Fruit fly (Drosophila melanogaster) whole organism, embryonic: ENCODE results near the gene Cyp9f2.

Experiments used
- CG10565 ChIP-seq: fragments of 200-800 bp; sonication (Bioruptor generic); optimal IDR thresholded peaks from 3 replicates; lab custom pipeline; 2016; ENCODE audit warnings: missing biosample characterization, mild to moderate bottlenecking, missing genetic modification characterization
- CG11695 ChIP-seq: fragments of 200-800 bp; sonication (Bioruptor generic); IDR thresholded peaks from 3 replicates; pipeline ENCODE4 v1.3.6; 2022; ENCODE audit warnings: missing biosample characterization, missing genetic modification characterization
- CG12299 ChIP-seq: fragments of 200-800 bp; sonication (Bioruptor generic); optimal IDR thresholded peaks from 2 replicates; lab custom pipeline; 2018; ENCODE audit warnings: missing biosample characterization, mild to moderate bottlenecking, missing genetic modification characterization
- CG13424 ChIP-seq: fragments of 200-800 bp; sonication (Bioruptor generic); optimal IDR thresholded peaks from 2 replicates; lab custom pipeline; 2019; ENCODE audit warnings: missing biosample characterization, mild to moderate bottlenecking, missing genetic modification characterization, moderate library complexity
- CG14667 ChIP-seq: fragments of 200-800 bp; sonication (Bioruptor generic); IDR thresholded peaks from 2 replicates; pipeline ENCODE4 v1.3.6; 2022; ENCODE audit warnings: missing biosample characterization, missing genetic modification characterization
- CG14710 ChIP-seq: fragments of 200-800 bp; sonication (Bioruptor generic); optimal IDR thresholded peaks from 3 replicates; lab custom pipeline; 2019; ENCODE audit warnings: missing biosample characterization, mild to moderate bottlenecking, missing genetic modification characterization, moderate library complexity
- CG14860 ChIP-seq: fragments of 200-800 bp; sonication (Bioruptor generic); IDR thresholded peaks from 3 replicates; pipeline ENCODE4 v1.3.6; 2022; ENCODE audit warnings: missing biosample characterization, missing genetic modification characterization; ENCODE audit not compliant: partially characterized antibody
- CG15514 ChIP-seq: fragments of 200-800 bp; sonication (Bioruptor generic); optimal IDR thresholded peaks from 3 replicates; lab custom pipeline; 2017; ENCODE audit warnings: missing biosample characterization, missing genetic modification characterization, mild to moderate bottlenecking, moderate library complexity, missing genetic modification reagents
- CG17328 ChIP-seq: fragments of 200-800 bp; sonication (Bioruptor generic); IDR thresholded peaks from 2 replicates; pipeline ENCODE4 v1.3.6; 2022; ENCODE audit warnings: missing biosample characterization, missing genetic modification characterization
- CG18262 ChIP-seq: fragments of 200-800 bp; optimal IDR thresholded peaks from 3 replicates; lab custom pipeline; 2019; ENCODE audit warnings: missing biosample characterization, mild to moderate bottlenecking, missing genetic modification characterization, moderate library complexity
- CG30403 ChIP-seq: fragments of 200-800 bp; sonication (Bioruptor generic); optimal IDR thresholded peaks from 3 replicates; lab custom pipeline; 2016; ENCODE audit warnings: missing biosample characterization, missing genetic modification characterization
- CG34224 ChIP-seq: fragments of 200-800 bp; sonication (Bioruptor generic); IDR thresholded peaks from 3 replicates; pipeline ENCODE4 v1.3.6; 2022; ENCODE audit warnings: missing biosample characterization, missing genetic modification characterization; ENCODE audit not compliant: partially characterized antibody
- CG34376 ChIP-seq: fragments of 200-800 bp; sonication (Bioruptor generic); optimal IDR thresholded peaks from 2 replicates; lab custom pipeline; 2018; ENCODE audit warnings: missing biosample characterization, mild to moderate bottlenecking, missing genetic modification characterization
- CG4820 ChIP-seq: fragments of 200-800 bp; sonication (Bioruptor generic); optimal IDR thresholded peaks from 3 replicates; lab custom pipeline; 2016; ENCODE audit warnings: missing biosample characterization, missing genetic modification characterization
- CG6791 ChIP-seq: fragments of 200-800 bp; sonication (Bioruptor generic); IDR thresholded peaks from 3 replicates; pipeline ENCODE4 v1.3.6; 2022; ENCODE audit warnings: missing biosample characterization, missing genetic modification characterization; ENCODE audit not compliant: partially characterized antibody
- CG7963 ChIP-seq: fragments of 200-800 bp; sonication (Bioruptor generic); IDR thresholded peaks from 3 replicates; pipeline ENCODE4 v1.3.6; 2022; ENCODE audit warnings: missing biosample characterization, missing genetic modification characterization; ENCODE audit not compliant: partially characterized antibody
- CG8478 ChIP-seq: fragments of >200 bp; optimal IDR thresholded peaks from 2 replicates; lab custom pipeline; 2018
- CTCF ChIP-seq: fragments of 200-800 bp; sonication (Bioruptor generic); optimal IDR thresholded peaks from 2 replicates; lab custom pipeline; 2017; ENCODE audit warnings: missing biosample characterization, mild to moderate bottlenecking, missing genetic modification characterization, moderate library complexity
- Dip3 ChIP-seq: fragments of 200-800 bp; sonication (Bioruptor generic); optimal IDR thresholded peaks from 3 replicates; lab custom pipeline; 2016; ENCODE audit warnings: missing biosample characterization, missing genetic modification characterization
- Doc3 ChIP-seq: fragments of 200-800 bp; sonication (Bioruptor generic); IDR thresholded peaks from 3 replicates; pipeline ENCODE4 v1.3.6; 2022; ENCODE audit warnings: missing biosample characterization, missing genetic modification characterization; ENCODE audit not compliant: partially characterized antibody
- Dp ChIP-seq: fragments of 200-800 bp; sonication (Bioruptor generic); optimal IDR thresholded peaks from 2 replicates; lab custom pipeline; 2018; ENCODE audit warnings: missing biosample characterization, mild to moderate bottlenecking, missing genetic modification characterization, moderate library complexity
- Dref ChIP-seq: fragments of 200-800 bp; sonication (Bioruptor generic); IDR thresholded peaks from 2 replicates; pipeline ENCODE4 v1.3.6; 2022; ENCODE audit warnings: missing biosample characterization, missing genetic modification characterization
- Lhr ChIP-seq: fragments of 200-800 bp; sonication (Bioruptor generic); optimal IDR thresholded peaks from 3 replicates; lab custom pipeline; 2017; ENCODE audit warnings: mild to moderate bottlenecking, missing biosample characterization, missing genetic modification reagents, missing genetic modification characterization
- MBD-R2 ChIP-seq: fragments of 200-800 bp; sonication (Bioruptor generic); IDR thresholded peaks from 2 replicates; pipeline ENCODE4 v1.3.6; 2022; ENCODE audit warnings: missing biosample characterization, missing genetic modification characterization
- MESR4 ChIP-seq: fragments of 200-800 bp; sonication (Bioruptor generic); optimal IDR thresholded peaks from 2 replicates; lab custom pipeline; 2018; ENCODE audit warnings: missing biosample characterization, mild to moderate bottlenecking, missing genetic modification characterization, moderate library complexity
- Max ChIP-seq: fragments of 200-800 bp; sonication (Bioruptor generic); optimal IDR thresholded peaks from 2 replicates; lab custom pipeline; 2016; ENCODE audit warnings: missing biosample characterization, mild to moderate bottlenecking, missing genetic modification characterization
- Med ChIP-seq: fragments of 200-800 bp; sonication (Bioruptor generic); peaks from one replicate; lab custom pipeline; 2016; ENCODE audit warnings: missing biosample characterization, missing genetic modification characterization, mild to moderate bottlenecking, inconsistent platforms, moderate library complexity
- Mrtf ChIP-seq: fragments of 200-800 bp; sonication (Bioruptor generic); IDR thresholded peaks from 3 replicates; pipeline ENCODE4 v1.3.6; 2022; ENCODE audit warnings: missing biosample characterization, missing genetic modification characterization
- Nf-YB ChIP-seq: fragments of 200-800 bp; sonication (Bioruptor generic); optimal IDR thresholded peaks from 3 replicates; lab custom pipeline; 2019; ENCODE audit warnings: missing biosample characterization, mild to moderate bottlenecking, missing genetic modification characterization, moderate library complexity
- Ptx1 ChIP-seq: fragments of 200-800 bp; sonication (Bioruptor generic); IDR thresholded peaks from 2 replicates; pipeline ENCODE4 v1.3.6; 2022; ENCODE audit warnings: missing biosample characterization, missing genetic modification characterization
- Rfx ChIP-seq: fragments of 200-800 bp; sonication (Bioruptor generic); IDR thresholded peaks from 2 replicates; pipeline ENCODE4 v1.3.6; 2022; ENCODE audit warnings: missing biosample characterization, missing genetic modification characterization
- Xbp1 ChIP-seq: fragments of 200-800 bp; sonication (Bioruptor generic); optimal IDR thresholded peaks from 3 replicates; lab custom pipeline; 2016; ENCODE audit warnings: missing biosample characterization, mild to moderate bottlenecking, missing genetic modification characterization
- Xrp1 ChIP-seq: fragments of 200-800 bp; sonication (Bioruptor generic); IDR thresholded peaks from 2 replicates; pipeline ENCODE4 v1.3.6; 2022; ENCODE audit warnings: missing biosample characterization, missing genetic modification characterization
- ap ChIP-seq: fragments of 200-800 bp; sonication (Bioruptor generic); IDR thresholded peaks from 2 replicates; pipeline ENCODE4 v1.3.6; 2022; ENCODE audit warnings: missing biosample characterization, missing genetic modification characterization
- bowl ChIP-seq: fragments of 200-800 bp; sonication (Bioruptor generic); IDR thresholded peaks from 2 replicates; pipeline ENCODE4 v1.3.6; 2022; ENCODE audit warnings: missing biosample characterization, missing genetic modification characterization
- ems ChIP-seq: fragments of 200-800 bp; sonication (Bioruptor generic); optimal IDR thresholded peaks from 3 replicates; lab custom pipeline; 2016; ENCODE audit warnings: missing biosample characterization, missing genetic modification characterization
- ftz-f1 ChIP-seq: fragments of 200-800 bp; sonication (Bioruptor generic); optimal IDR thresholded peaks from 2 replicates; lab custom pipeline; 2016; ENCODE audit warnings: missing biosample characterization, missing genetic modification characterization
- gro ChIP-seq: fragments of 200-800 bp; sonication (Bioruptor generic); optimal IDR thresholded peaks from 2 replicates; lab custom pipeline; 2016; ENCODE audit warnings: missing biosample characterization, missing genetic modification characterization
- gsb-n ChIP-seq: fragments of 200-800 bp; sonication (Bioruptor generic); optimal IDR thresholded peaks from 3 replicates; lab custom pipeline; 2018; ENCODE audit warnings: missing biosample characterization, mild to moderate bottlenecking, missing genetic modification characterization
- hbn ChIP-seq: fragments of 200-800 bp; sonication (Bioruptor generic); IDR thresholded peaks from 2 replicates; pipeline ENCODE4 v1.3.6; 2022; ENCODE audit warnings: missing biosample characterization, missing genetic modification characterization; ENCODE audit not compliant: partially characterized antibody
- lilli ChIP-seq: fragments of 200-800 bp; sonication (Bioruptor generic); optimal IDR thresholded peaks from 3 replicates; lab custom pipeline; 2016; ENCODE audit warnings: missing biosample characterization, missing genetic modification characterization
- nmo ChIP-seq: fragments of 200-800 bp; sonication (Bioruptor generic); optimal IDR thresholded peaks from 2 replicates; lab custom pipeline; 2018; ENCODE audit warnings: missing biosample characterization, mild to moderate bottlenecking, missing genetic modification characterization, moderate library complexity
- nom ChIP-seq: fragments of 200-800 bp; sonication (Bioruptor generic); optimal IDR thresholded peaks from 2 replicates; lab custom pipeline; 2017; ENCODE audit warnings: missing biosample characterization, missing genetic modification characterization, mild to moderate bottlenecking, moderate library complexity, missing genetic modification reagents
- pb ChIP-seq: fragments of 200-800 bp; sonication (Bioruptor generic); optimal IDR thresholded peaks from 3 replicates; lab custom pipeline; 2016; ENCODE audit warnings: missing biosample characterization, missing genetic modification characterization
- repo ChIP-seq: fragments of 200-800 bp; sonication (Bioruptor generic); optimal IDR thresholded peaks from 2 replicates; lab custom pipeline; 2016; ENCODE audit warnings: missing biosample characterization, missing genetic modification characterization
- stwl ChIP-seq: fragments of 200-800 bp; sonication (Bioruptor generic); optimal IDR thresholded peaks from 3 replicates; lab custom pipeline; 2018; ENCODE audit warnings: missing biosample characterization, mild to moderate bottlenecking, missing genetic modification characterization, moderate library complexity
- trem ChIP-seq: fragments of 200-800 bp; optimal IDR thresholded peaks from 3 replicates; lab custom pipeline; 2019; ENCODE audit warnings: missing biosample characterization, mild to moderate bottlenecking, missing genetic modification characterization, moderate library complexity
- trh ChIP-seq: fragments of 200-800 bp; sonication (Bioruptor generic); optimal IDR thresholded peaks from 2 replicates; lab custom pipeline; 2016; ENCODE audit warnings: missing biosample characterization, missing genetic modification characterization
- zfh1 ChIP-seq: fragments of 200-800 bp; sonication (Bioruptor generic); IDR thresholded peaks from 3 replicates; pipeline ENCODE4 v1.3.6; 2022; ENCODE audit warnings: missing biosample characterization, missing genetic modification characterization

Gene Cyp9f2

dm6 chr3R:12408160-12408559 is 2.3 kb upstream of the Cyp9f2 start, which contains the start of gene CG5196 (continued):
- TF ChIP-seq CG15514 (peak; percentile 99), trh (GFP tag; lab: Kevin White, UChicago) (no peak), gsb-n (tag; lab: Kevin White, UChicago) (peak; percentile 20), ap (no peak), CG13424 (tag; lab: Kevin White, UChicago) (peak; percentile 16), CG14667 (GFP tag; lab: Robert Waterston, UW) (no peak), repo (peak; percentile 9), CG34224 (GFP tag; lab: Robert Waterston, UW) (peak; percentile 81), CG34376 (GFP tag; lab: Kevin White, UChicago) (peak; percentile 23), bowl (GFP tag; lab: Robert Waterston, UW) (no peak), Max (GFP tag; lab: Kevin White, UChicago) (peak; percentile 4), MESR4 (GFP tag; lab: Kevin White, UChicago) (peak; percentile 85), Nf-YB (GFP tag; lab: Kevin White, UChicago) (peak; percentile 29), trem (tag; lab: Kevin White, UChicago) (peak; percentile 76), stwl (tag; lab: Kevin White, UChicago) (peak; percentile 94), Xrp1 (GFP tag; lab: Robert Waterston, UW) (0 out of 2 replicates have a peak, but pooled peaks have one; percentile 12), CG14710 (peak; percentile 60), Mrtf (GFP tag; lab: Robert Waterston, UW) (no peak), CG14860 (GFP tag; lab: Robert Waterston, UW) (peak; percentile 27; the same call in 2 of the 3 replicates), gro (GFP tag; lab: Kevin White, UChicago) (peak; percentile 32), zfh1 (GFP tag; lab: Robert Waterston, UW) (0 out of 3 replicates have a peak, but pooled peaks have one; percentile 27), CG7963 (peak; percentile 55; the same call in 2 of the 3 replicates), Lhr (GFP tag; lab: Kevin White, UChicago) (peak; percentile 49), ems (GFP tag; lab: Kevin White, UChicago) (no peak), Xbp1 (peak; percentile 12), CTCF (GFP tag; lab: Kevin White, UChicago) (peak; percentile 8), CG6791 (GFP tag; lab: Robert Waterston, UW) (peak; percentile 79), MBD-R2 (GFP tag; lab: Robert Waterston, UW) (peak; percentile 95), CG12299 (tag; lab: Kevin White, UChicago) (peak; percentile 24), lilli (GFP tag; lab: Kevin White, UChicago) (peak; percentile 11), nmo (GFP tag; lab: Kevin White, UChicago) (peak; percentile 31), pb (peak; percentile 26), hbn (GFP tag; lab: Robert Waterston, UW) (peak; percentile 17; the same call in 1 of the 2 replicates), Dp (GFP tag; lab: Kevin White, UChicago) (peak; percentile 80), CG10565 (GFP tag; lab: Kevin White, UChicago) (no peak), Rfx (peak; percentile 26; the same call in 1 of the 2 replicates), CG4820 (GFP tag; lab: Kevin White, UChicago) (peak; percentile 17), CG8478 (lab: Kevin White, UChicago) (no peak)

- TF ChIP-seq gsb-n (tag; lab: Kevin White, UChicago) (peak; percentile 7), CG30403 (peak; percentile 34), CG11695 (GFP tag; lab: Robert Waterston, UW) (peak; percentile 27; the same call in 1 of the 3 replicates), Doc3 (GFP tag; lab: Robert Waterston, UW) (peak; percentile 53; the same call in 1 of the 3 replicates), CG18262 (tag; lab: Kevin White, UChicago) (peak; percentile 58), Dref (GFP tag; lab: Robert Waterston, UW) (peak; percentile 49), Dip3 (GFP tag; lab: Kevin White, UChicago) (peak; percentile 7), ftz-f1 (GFP tag; lab: Kevin White, UChicago) (no peak), Med (GFP tag; lab: Kevin White, UChicago) (peak; percentile 55), nom (GFP tag; lab: Kevin White, UChicago) (peak; percentile 95), CG17328 (GFP tag; lab: Robert Waterston, UW) (peak; percentile 54), Ptx1 (no peak)
Observed at dm6 chr3R:12406235-12407196, 688 bp upstream of the Cyp9f2 start, which contains the start of gene CG5167. CG5167 (plus strand) TSS chr3R:12406532.
